Fruit fly (Drosophila melanogaster) whole organism, prepupa: Measurements from ENCODE around the gene Dad1.

Source experiments
- Blimp-1 ChIP-seq: fragments of 200-800 bp; sonication (Bioruptor generic); optimal IDR thresholded peaks from 3 replicates; lab custom pipeline; 2017; ENCODE audit warnings: missing biosample characterization, missing genetic modification characterization, mild to moderate bottlenecking, moderate library complexity, missing genetic modification reagents
- CG10631 ChIP-seq: fragments of 200-800 bp; sonication (Bioruptor generic); optimal IDR thresholded peaks from 2 replicates; lab custom pipeline; 2016; ENCODE audit warnings: missing biosample characterization, missing genetic modification characterization
- CG10669 ChIP-seq: fragments of 200-800 bp; sonication (Bioruptor generic); optimal IDR thresholded peaks from 3 replicates; lab custom pipeline; 2018; ENCODE audit warnings: missing biosample characterization, mild to moderate bottlenecking, missing genetic modification characterization, moderate library complexity
- CG11294 ChIP-seq: fragments of 200-800 bp; sonication (Bioruptor generic); IDR thresholded peaks from 2 replicates; pipeline ENCODE4 v1.3.6; 2022; ENCODE audit warnings: missing biosample characterization, missing genetic modification characterization
- CG11762 ChIP-seq: fragments of 200-800 bp; sonication (Bioruptor generic); optimal IDR thresholded peaks from 3 replicates; lab custom pipeline; 2016; ENCODE audit warnings: missing biosample characterization, missing genetic modification characterization; ENCODE audit not compliant: insufficient read depth
- CG11902 ChIP-seq: fragments of 200-800 bp; sonication (Bioruptor generic); optimal IDR thresholded peaks from 3 replicates; lab custom pipeline; 2016; ENCODE audit warnings: missing biosample characterization, missing genetic modification characterization
- CG15336 ChIP-seq: fragments of 200-800 bp; sonication (Bioruptor generic); IDR thresholded peaks from 2 replicates; pipeline ENCODE4 v1.3.6; 2022; ENCODE audit warnings: missing biosample characterization, missing genetic modification characterization
- CG16779 ChIP-seq: fragments of 200-800 bp; sonication (Bioruptor generic); optimal IDR thresholded peaks from 3 replicates; lab custom pipeline; 2017; ENCODE audit warnings: missing biosample characterization, mild to moderate bottlenecking, missing genetic modification characterization
- CG3032 ChIP-seq: fragments of 200-800 bp; optimal IDR thresholded peaks from 2 replicates; lab custom pipeline; 2019; ENCODE audit warnings: missing biosample characterization, mild to moderate bottlenecking, missing genetic modification characterization, moderate library complexity
- CG31627 ChIP-seq: fragments of 200-800 bp; sonication (Bioruptor generic); optimal IDR thresholded peaks from 3 replicates; lab custom pipeline; 2016; ENCODE audit warnings: missing biosample characterization, missing genetic modification characterization
- CG32006 ChIP-seq: fragments of 200-800 bp; sonication (Bioruptor generic); optimal IDR thresholded peaks from 3 replicates; lab custom pipeline; 2017; ENCODE audit warnings: missing biosample characterization, mild to moderate bottlenecking, missing genetic modification characterization
- CG6276 ChIP-seq: fragments of 200-800 bp; sonication (Bioruptor generic); optimal IDR thresholded peaks from 2 replicates; lab custom pipeline; 2017; ENCODE audit warnings: missing biosample characterization, mild to moderate bottlenecking, missing genetic modification characterization
- CG6792 ChIP-seq: fragments of 200-800 bp; sonication (Bioruptor generic); optimal IDR thresholded peaks from 3 replicates; lab custom pipeline; 2016; ENCODE audit warnings: missing biosample characterization, missing genetic modification characterization
- CG7368 ChIP-seq: fragments of 200-800 bp; sonication (Bioruptor generic); optimal IDR thresholded peaks from 3 replicates; lab custom pipeline; 2016; ENCODE audit warnings: missing biosample characterization, missing genetic modification characterization
- CG8319 ChIP-seq: fragments of 200-800 bp; sonication (Bioruptor generic); optimal IDR thresholded peaks from 3 replicates; lab custom pipeline; 2016; ENCODE audit warnings: missing biosample characterization, missing genetic modification characterization
- CG8632 ChIP-seq: fragments of 200-800 bp; sonication (Bioruptor generic); optimal IDR thresholded peaks from 3 replicates; lab custom pipeline; 2016; ENCODE audit warnings: missing biosample characterization, missing genetic modification characterization
- CG9139 ChIP-seq: fragments of 200-800 bp; sonication (Bioruptor generic); optimal IDR thresholded peaks from 3 replicates; lab custom pipeline; 2017; ENCODE audit warnings: missing biosample characterization, mild to moderate bottlenecking, missing genetic modification characterization
- Eip75B ChIP-seq: fragments of 200-800 bp; sonication (Bioruptor generic); optimal IDR thresholded peaks from 3 replicates; lab custom pipeline; 2016; ENCODE audit warnings: missing biosample characterization, missing genetic modification characterization
- Eip78C ChIP-seq: fragments of 200-800 bp; sonication (Bioruptor generic); peaks from one replicate; lab custom pipeline; 2016; ENCODE audit warnings: missing biosample characterization, missing genetic modification characterization
- Eip93F ChIP-seq: fragments of 200-800 bp; sonication (Bioruptor generic); optimal IDR thresholded peaks from 2 replicates; lab custom pipeline; 2016; ENCODE audit warnings: missing biosample characterization, mild to moderate bottlenecking, missing genetic modification characterization
- Ets21C ChIP-seq: fragments of 200-800 bp; sonication (Bioruptor generic); optimal IDR thresholded peaks from 3 replicates; lab custom pipeline; 2016; ENCODE audit warnings: missing biosample characterization, missing genetic modification characterization
- Ets96B ChIP-seq: fragments of 200-800 bp; optimal IDR thresholded peaks from 2 replicates; lab custom pipeline; 2019; ENCODE audit warnings: missing biosample characterization, mild to moderate bottlenecking, missing genetic modification characterization, moderate library complexity
- Gug ChIP-seq: fragments of 200-800 bp; sonication (Bioruptor generic); IDR thresholded peaks from 2 replicates; pipeline ENCODE4 v1.3.6; 2022; ENCODE audit warnings: missing biosample characterization, missing genetic modification characterization
- Hr38 ChIP-seq: sonication (Bioruptor generic); optimal IDR thresholded peaks from 2 replicates; lab custom pipeline; 2016; ENCODE audit warnings: missing biosample characterization, missing genetic modification characterization
- Hr39 ChIP-seq: fragments of 200-800 bp; sonication (Bioruptor generic); optimal IDR thresholded peaks from 2 replicates; lab custom pipeline; 2016; ENCODE audit warnings: missing biosample characterization, missing genetic modification characterization
- Hr4 ChIP-seq: fragments of 200-800 bp; sonication (Bioruptor generic); optimal IDR thresholded peaks from 3 replicates; lab custom pipeline; 2016; ENCODE audit warnings: missing biosample characterization, missing genetic modification characterization
- Met ChIP-seq: fragments of 200-800 bp; sonication (Bioruptor generic); optimal IDR thresholded peaks from 3 replicates; lab custom pipeline; 2016; ENCODE audit warnings: missing biosample characterization, missing genetic modification characterization
- OdsH ChIP-seq: fragments of 200-800 bp; sonication (Bioruptor generic); optimal IDR thresholded peaks from 3 replicates; lab custom pipeline; 2016; ENCODE audit warnings: missing biosample characterization, missing genetic modification characterization
- Smox ChIP-seq: fragments of 200-800 bp; sonication (Bioruptor generic); optimal IDR thresholded peaks from 3 replicates; lab custom pipeline; 2016; ENCODE audit warnings: missing biosample characterization, missing genetic modification characterization
- Sox102F ChIP-seq: fragments of 200-800 bp; sonication (Bioruptor generic); optimal IDR thresholded peaks from 2 replicates; lab custom pipeline; 2016; ENCODE audit warnings: missing biosample characterization, mild to moderate bottlenecking, missing genetic modification characterization
- Sox14 ChIP-seq: fragments of 200-800 bp; sonication (Bioruptor generic); optimal IDR thresholded peaks from 3 replicates; lab custom pipeline; 2016; ENCODE audit warnings: missing biosample characterization, missing genetic modification characterization
- Sox15 ChIP-seq: fragments of 200-800 bp; sonication (Bioruptor generic); optimal IDR thresholded peaks from 3 replicates; lab custom pipeline; 2016; ENCODE audit warnings: missing biosample characterization, missing genetic modification characterization
- achi ChIP-seq: fragments of 200-800 bp; sonication (Bioruptor generic); optimal IDR thresholded peaks from 3 replicates; lab custom pipeline; 2016; ENCODE audit warnings: missing biosample characterization, missing genetic modification characterization
- cyc ChIP-seq: fragments of 200-800 bp; sonication (Bioruptor generic); optimal IDR thresholded peaks from 3 replicates; lab custom pipeline; 2016; ENCODE audit warnings: missing biosample characterization, missing genetic modification characterization
- dac ChIP-seq: fragments of 200-800 bp; sonication (Bioruptor generic); optimal IDR thresholded peaks from 2 replicates; lab custom pipeline; 2017; ENCODE audit warnings: missing biosample characterization, mild to moderate bottlenecking, missing genetic modification characterization
- dsx ChIP-seq: fragments of 200-800 bp; optimal IDR thresholded peaks from 3 replicates; lab custom pipeline; 2019; ENCODE audit warnings: missing biosample characterization, mild to moderate bottlenecking, missing genetic modification characterization, moderate library complexity; ENCODE audit not compliant: poor library complexity, severe bottlenecking
- esn ChIP-seq: fragments of 200-800 bp; sonication (Bioruptor generic); optimal IDR thresholded peaks from 2 replicates; lab custom pipeline; 2016; ENCODE audit warnings: missing biosample characterization, mild to moderate bottlenecking, missing genetic modification characterization, moderate library complexity
- fd59A ChIP-seq: fragments of 200-800 bp; sonication (Bioruptor generic); optimal IDR thresholded peaks from 2 replicates; lab custom pipeline; 2017; ENCODE audit warnings: missing biosample characterization, mild to moderate bottlenecking, missing genetic modification characterization, missing genetic modification reagents
- fd85E ChIP-seq: fragments of 200-800 bp; sonication (Bioruptor generic); optimal IDR thresholded peaks from 3 replicates; lab custom pipeline; 2016; ENCODE audit warnings: missing biosample characterization, missing genetic modification characterization
- fkh ChIP-seq: fragments of 200-800 bp; sonication (Bioruptor generic); optimal IDR thresholded peaks from 3 replicates; lab custom pipeline; 2017; ENCODE audit warnings: missing biosample characterization, mild to moderate bottlenecking, missing genetic modification characterization, moderate library complexity
- net ChIP-seq: fragments of 200-800 bp; sonication (Bioruptor generic); optimal IDR thresholded peaks from 3 replicates; lab custom pipeline; 2016; ENCODE audit warnings: missing biosample characterization, missing genetic modification characterization
- pdm3 ChIP-seq: fragments of 200-800 bp; sonication (Bioruptor generic); optimal IDR thresholded peaks from 3 replicates; lab custom pipeline; 2016; ENCODE audit warnings: missing biosample characterization, missing genetic modification characterization
- spab ChIP-seq: fragments of 200-800 bp; sonication (Bioruptor generic); optimal IDR thresholded peaks from 2 replicates; lab custom pipeline; 2017; ENCODE audit warnings: missing biosample characterization, mild to moderate bottlenecking, missing genetic modification characterization, missing genetic modification reagents
- ss ChIP-seq, 2 experiments: fragments of 200-800 bp; sonication (Bioruptor generic); optimal IDR thresholded peaks; 2 replicates in 1 of 2; 3 replicates in 1 of 2; lab custom pipeline; 2017 to 2018; ENCODE audit warnings: mild to moderate bottlenecking in 2 of 2, missing biosample characterization in 2 of 2, missing genetic modification characterization in 2 of 2, moderate library complexity in 1 of 2
- svp ChIP-seq: fragments of 200-800 bp; sonication (Bioruptor generic); peaks from one replicate; lab custom pipeline; 2016; ENCODE audit warnings: missing biosample characterization, missing genetic modification characterization
- topi ChIP-seq: fragments of 200-800 bp; sonication (Bioruptor generic); optimal IDR thresholded peaks from 3 replicates; lab custom pipeline; 2016; ENCODE audit warnings: missing biosample characterization, missing genetic modification characterization

Gene Dad1

dm6 chr2L:8411530-8411929 lies 27.6 kb upstream of the Dad1 start, which contains the start of gene Naglu (continued):
- TF ChIP-seq CG11294: no peak
- no peak for TF ChIP-seq ss (GFP tag; optimal IDR thresholded peaks at IDR 0.05; lab: Kevin White, UChicago)
- no peak for TF ChIP-seq cyc (GFP tag; lab: Kevin White, UChicago)
- TF ChIP-seq CG7368 (GFP tag; lab: Kevin White, UChicago): no peak
- TF ChIP-seq pdm3 (GFP tag; lab: Kevin White, UChicago): no peak
- peak; percentile 32 for TF ChIP-seq CG8632 (GFP tag; lab: Kevin White, UChicago)
- peak; percentile 53 for TF ChIP-seq esn
- no peak for TF ChIP-seq fd85E
- TF ChIP-seq topi: no peak
- no peak for TF ChIP-seq achi (GFP tag; lab: Kevin White, UChicago)
- no peak for TF ChIP-seq Ets96B (tag; lab: Kevin White, UChicago)
- TF ChIP-seq Blimp-1 (GFP tag; lab: Kevin White, UChicago): peak; percentile 40
- peak; percentile 44 for TF ChIP-seq Eip75B (GFP tag; lab: Kevin White, UChicago)
- TF ChIP-seq dac (GFP tag; lab: Kevin White, UChicago): no peak
- TF ChIP-seq net (GFP tag; lab: Kevin White, UChicago): no peak
- TF ChIP-seq CG6276 (GFP tag; lab: Kevin White, UChicago): no peak
- no peak for TF ChIP-seq CG16779 (tag; lab: Kevin White, UChicago)
- TF ChIP-seq Sox14 (GFP tag; lab: Kevin White, UChicago): no peak
- TF ChIP-seq CG9139 (GFP tag; lab: Kevin White, UChicago): no peak

dm6 chr2L:8403286-8404270 lies 19.6 kb upstream of the Dad1 start, which contains the start of gene emb:
TSS of gene emb (plus strand) at chr2L:8403573.
- TF ChIP-seq Gug (GFP tag; lab: Robert Waterston, UW): no peak
- TF ChIP-seq ss (GFP tag; optimal IDR thresholded peaks at IDR 0.05; lab: Kevin White, UChicago): peak in 1 of 2 experiments; percentile 89
- TF ChIP-seq Sox14 (GFP tag; lab: Kevin White, UChicago): peak; percentile 70
- no peak for TF ChIP-seq CG32006 (GFP tag; lab: Kevin White, UChicago)
- TF ChIP-seq Hr39 (GFP tag; lab: Kevin White, UChicago): no peak
- peak; percentile 83 for TF ChIP-seq Eip78C
- TF ChIP-seq Sox102F: no peak
- no peak for TF ChIP-seq svp (GFP tag; lab: Kevin White, UChicago)
- TF ChIP-seq CG10669: no peak
- TF ChIP-seq fd85E: no peak
- TF ChIP-seq CG8632 (GFP tag; lab: Kevin White, UChicago): no peak
- TF ChIP-seq Ets96B (tag; lab: Kevin White, UChicago): peak; percentile 50
- no peak for TF ChIP-seq CG11294
- no peak for TF ChIP-seq Smox (GFP tag; lab: Kevin White, UChicago)
- no peak for TF ChIP-seq Hr38
- peak; percentile 58 for TF ChIP-seq CG10631 (GFP tag; lab: Kevin White, UChicago)
- peak; percentile 37 for TF ChIP-seq cyc (GFP tag; lab: Kevin White, UChicago)
- TF ChIP-seq CG11762 (GFP tag; lab: Kevin White, UChicago): no peak
- TF ChIP-seq CG16779 (tag; lab: Kevin White, UChicago): no peak
- no peak for TF ChIP-seq pdm3 (GFP tag; lab: Kevin White, UChicago)
- TF ChIP-seq Ets21C: peak; percentile 37
- TF ChIP-seq dac (GFP tag; lab: Kevin White, UChicago): no peak
- peak; percentile 99 for TF ChIP-seq fkh (GFP tag; lab: Kevin White, UChicago)
- no peak for TF ChIP-seq Sox15
- no peak for TF ChIP-seq CG6792 (GFP tag; lab: Kevin White, UChicago)
- TF ChIP-seq Met (GFP tag; lab: Kevin White, UChicago): no peak
- peak; percentile 62 for TF ChIP-seq CG31627
- no peak for TF ChIP-seq CG8319 (GFP tag; lab: Kevin White, UChicago)
- TF ChIP-seq CG3032: peak; percentile 51
- peak; percentile 30 for TF ChIP-seq OdsH
- no peak for TF ChIP-seq Eip93F
- peak; percentile 62 for TF ChIP-seq CG15336 (GFP tag; lab: Robert Waterston, UW)
- no peak for TF ChIP-seq spab (GFP tag; lab: Kevin White, UChicago)
- no peak for TF ChIP-seq fd59A
- no peak for TF ChIP-seq CG7368 (GFP tag; lab: Kevin White, UChicago)
- no peak for TF ChIP-seq Hr4
- no peak for TF ChIP-seq CG9139 (GFP tag; lab: Kevin White, UChicago)
- TF ChIP-seq dsx (GFP tag; lab: Kevin White, UChicago): peak; percentile 66
- no peak for TF ChIP-seq CG11902 (GFP tag; lab: Kevin White, UChicago)
- TF ChIP-seq topi: peak; percentile 22
